Worm (Caenorhabditis elegans) whole organism, L1 larva: ENCODE results near the gene rps-14.

Experiments used
- C04F5.9 ChIP-seq: sonication (generic microtip); optimal IDR thresholded peaks from 2 replicates; lab custom pipeline; 2016; ENCODE audit warnings: missing genetic modification characterization, missing compliant biosample characterization
- C16A3.4 ChIP-seq: fragments of 150-350 bp; optimal IDR thresholded peaks from 2 replicates; lab custom pipeline; 2014; ENCODE audit warnings: missing biosample characterization, missing genetic modification characterization
- C34B4.2 ChIP-seq: sonication (generic microtip); optimal IDR thresholded peaks from 2 replicates; lab custom pipeline; 2017; ENCODE audit warnings: mild to moderate bottlenecking, missing genetic modification characterization, missing compliant biosample characterization
- F16B12.6 ChIP-seq: fragments of 150-350 bp; optimal IDR thresholded peaks from 2 replicates; lab custom pipeline; 2014; ENCODE audit warnings: missing biosample characterization, missing genetic modification characterization
- Y116A8C.19 ChIP-seq: sonication (generic microtip); optimal IDR thresholded peaks from 2 replicates; lab custom pipeline; 2016; ENCODE audit warnings: missing compliant biosample characterization, missing genetic modification characterization, borderline replicate concordance
- alr-1 ChIP-seq: fragments of 200-800 bp; sonication (Bioruptor generic); optimal IDR thresholded peaks from 2 replicates; lab custom pipeline; 2018; ENCODE audit warnings: borderline replicate concordance, mild to moderate bottlenecking, missing genetic modification characterization, missing compliant biosample characterization
- aly-2 ChIP-seq: fragments of 150-350 bp; optimal IDR thresholded peaks from 2 replicates; lab custom pipeline; 2014; ENCODE audit warnings: missing biosample characterization, missing genetic modification characterization
- ama-1 ChIP-seq: fragments of 150-350 bp; optimal IDR thresholded peaks from 2 replicates; lab custom pipeline; 2014
- blmp-1 ChIP-seq: fragments of 150-350 bp; optimal IDR thresholded peaks from 2 replicates; lab custom pipeline; 2014; ENCODE audit warnings: missing biosample characterization, missing genetic modification characterization
- ceh-63 ChIP-seq: fragments of 200-800 bp; sonication (Bioruptor generic); optimal IDR thresholded peaks from 2 replicates; lab custom pipeline; 2018; ENCODE audit warnings: mild to moderate bottlenecking, missing genetic modification characterization, missing compliant biosample characterization
- ceh-88 ChIP-seq: fragments of 200-800 bp; sonication (Bioruptor generic); IDR thresholded peaks from 2 replicates; pipeline ENCODE4 v1.3.6; 2022; ENCODE audit warnings: missing genetic modification characterization, missing compliant biosample characterization
- dpl-1 ChIP-seq, 3 experiments: fragments of 150-350 bp in 2 of 3; sonication (generic microtip) in 1 of 3; optimal IDR thresholded peaks; 2 replicates each; lab custom pipeline; 2014 to 2017; ENCODE audit warnings: missing biosample characterization in 3 of 3, missing genetic modification characterization in 3 of 3, missing genetic modification reagents in 3 of 3
- efl-3 ChIP-seq: fragments of 200-800 bp; sonication (Bioruptor generic); optimal IDR thresholded peaks from 2 replicates; lab custom pipeline; 2018; ENCODE audit warnings: mild to moderate bottlenecking, missing genetic modification characterization, missing compliant biosample characterization
- egl-27 ChIP-seq, 2 experiments: fragments of 150-350 bp in 1 of 2; sonication (generic microtip); optimal IDR thresholded peaks; 3 replicates each; lab custom pipeline; 2017 to 2018; ENCODE audit warnings: missing biosample characterization in 2 of 2, missing genetic modification characterization in 2 of 2, missing genetic modification reagents in 2 of 2
- elt-3 ChIP-seq, 6 experiments: fragments of 150-350 bp in 1 of 6; sonication (generic microtip); optimal IDR thresholded peaks; 2 replicates each; lab custom pipeline; 2017 to 2018; ENCODE audit warnings: missing biosample characterization in 6 of 6, missing genetic modification characterization in 6 of 6, inconsistent platforms in 1 of 6
- ets-5 ChIP-seq: fragments of 200-800 bp; sonication (Bioruptor generic); IDR thresholded peaks from 2 replicates; pipeline ENCODE4 v1.3.6; 2022; ENCODE audit warnings: missing genetic modification characterization, missing compliant biosample characterization
- fkh-10 ChIP-seq: sonication (generic microtip); optimal IDR thresholded peaks from 2 replicates; lab custom pipeline; 2017; ENCODE audit warnings: missing biosample characterization, missing genetic modification reagents, missing genetic modification characterization
- fkh-4 ChIP-seq: sonication (generic microtip); optimal IDR thresholded peaks from 2 replicates; lab custom pipeline; 2016; ENCODE audit warnings: missing compliant biosample characterization, missing genetic modification characterization, borderline replicate concordance
- fos-1 ChIP-seq: fragments of 150-350 bp; optimal IDR thresholded peaks from 2 replicates; lab custom pipeline; 2014; ENCODE audit warnings: missing biosample characterization, missing genetic modification characterization
- grh-1 ChIP-seq: fragments of 200-800 bp; sonication (Bioruptor generic); IDR thresholded peaks from 2 replicates; pipeline ENCODE4 v1.3.6; 2022; ENCODE audit warnings: missing genetic modification reagents, missing genetic modification characterization, missing compliant biosample characterization
- hpl-2 ChIP-seq: fragments of 150-350 bp; optimal IDR thresholded peaks from 2 replicates; lab custom pipeline; 2014; ENCODE audit warnings: missing biosample characterization, missing genetic modification reagents, missing genetic modification characterization
- irx-1 ChIP-seq: sonication (generic microtip); optimal IDR thresholded peaks from 2 replicates; lab custom pipeline; 2016; ENCODE audit warnings: missing genetic modification characterization, missing compliant biosample characterization
- isw-1 ChIP-seq: fragments of 200-800 bp; sonication (Bioruptor generic); IDR thresholded peaks from 2 replicates; pipeline ENCODE4 v1.3.6; 2022; ENCODE audit warnings: missing genetic modification characterization, missing compliant biosample characterization
- jun-1 ChIP-seq: fragments of 150-350 bp; optimal IDR thresholded peaks from 2 replicates; lab custom pipeline; 2014; ENCODE audit warnings: missing biosample characterization, missing genetic modification reagents, missing genetic modification characterization
- lin-13 ChIP-seq: fragments of 150-350 bp; optimal IDR thresholded peaks from 2 replicates; lab custom pipeline; 2014; ENCODE audit warnings: missing biosample characterization, missing genetic modification reagents, missing genetic modification characterization
- lin-14 ChIP-seq: fragments of 200-800 bp; sonication (Bioruptor generic); optimal IDR thresholded peaks from 2 replicates; lab custom pipeline; 2018; ENCODE audit warnings: mild to moderate bottlenecking, missing genetic modification characterization, moderate library complexity, missing compliant biosample characterization
- lin-15B ChIP-seq: fragments of 150-350 bp; sonication (generic microtip); optimal IDR thresholded peaks from 3 replicates; lab custom pipeline; 2014; ENCODE audit warnings: missing biosample characterization, missing genetic modification characterization
- lin-39 ChIP-seq: fragments of 150-350 bp; optimal IDR thresholded peaks from 2 replicates; lab custom pipeline; 2014; ENCODE audit warnings: missing biosample characterization, missing genetic modification reagents, missing genetic modification characterization
- lir-3 ChIP-seq: sonication (generic microtip); optimal IDR thresholded peaks from 2 replicates; lab custom pipeline; 2016; ENCODE audit warnings: mild to moderate bottlenecking, missing genetic modification characterization, moderate library complexity, missing compliant biosample characterization; ENCODE audit not compliant: poor library complexity
- lsy-2 ChIP-seq, 2 experiments: fragments of 150-350 bp; optimal IDR thresholded peaks; 2 replicates each; lab custom pipeline; 2014; ENCODE audit warnings: missing biosample characterization in 2 of 2, missing genetic modification characterization in 2 of 2
- mef-2 ChIP-seq: fragments of 150-350 bp; optimal IDR thresholded peaks from 2 replicates; lab custom pipeline; 2014; ENCODE audit warnings: missing biosample characterization, missing genetic modification characterization
- mep-1 ChIP-seq: fragments of 150-350 bp; optimal IDR thresholded peaks from 2 replicates; lab custom pipeline; 2014; ENCODE audit warnings: missing biosample characterization, missing genetic modification characterization
- nhr-19 ChIP-seq: fragments of 200-800 bp; sonication (Bioruptor generic); conservative IDR thresholded peaks from 2 replicates; pipeline ENCODE4 v1.3.6; 2022; ENCODE audit warnings: missing genetic modification characterization, missing compliant biosample characterization
- nhr-237 ChIP-seq: fragments of 150-350 bp; optimal IDR thresholded peaks from 2 replicates; lab custom pipeline; 2014; ENCODE audit warnings: missing biosample characterization, missing genetic modification characterization
- nhr-47 ChIP-seq: sonication (generic microtip); optimal IDR thresholded peaks from 2 replicates; lab custom pipeline; 2016; ENCODE audit warnings: mild to moderate bottlenecking, missing genetic modification characterization, moderate library complexity, missing compliant biosample characterization
- nhr-77 ChIP-seq: fragments of 150-350 bp; optimal IDR thresholded peaks from 2 replicates; lab custom pipeline; 2014; ENCODE audit warnings: missing biosample characterization, missing genetic modification characterization
- nhr-85 ChIP-seq: sonication (generic microtip); peaks from one replicate; lab custom pipeline; 2016; ENCODE audit warnings: missing genetic modification characterization, inconsistent platforms, missing compliant biosample characterization
- nhr-90 ChIP-seq: sonication (generic microtip); optimal IDR thresholded peaks from 2 replicates; lab custom pipeline; 2016; ENCODE audit warnings: mild to moderate bottlenecking, missing genetic modification characterization, missing compliant biosample characterization; ENCODE audit not compliant: poor library complexity
- pag-3 ChIP-seq: sonication (generic microtip); optimal IDR thresholded peaks from 2 replicates; lab custom pipeline; 2017; ENCODE audit warnings: missing genetic modification characterization, mild to moderate bottlenecking, missing compliant biosample characterization, antibody characterized with exemption, borderline replicate concordance; ENCODE audit not compliant: insufficient read depth
- pqm-1 ChIP-seq: sonication (generic microtip); optimal IDR thresholded peaks from 3 replicates; lab custom pipeline; 2017; ENCODE audit warnings: missing biosample characterization, missing genetic modification characterization
- rnt-1 ChIP-seq: sonication (generic microtip); optimal IDR thresholded peaks from 2 replicates; lab custom pipeline; 2016; ENCODE audit warnings: mild to moderate bottlenecking, missing genetic modification characterization, moderate library complexity, missing compliant biosample characterization
- snpc-4 ChIP-seq: fragments of 150-350 bp; optimal IDR thresholded peaks from 2 replicates; lab custom pipeline; 2014; ENCODE audit warnings: missing biosample characterization, missing genetic modification characterization
- snu-23 ChIP-seq: sonication (generic microtip); optimal IDR thresholded peaks from 2 replicates; lab custom pipeline; 2016; ENCODE audit warnings: missing genetic modification characterization, missing compliant biosample characterization
- sptf-1 ChIP-seq: fragments of 150-350 bp; optimal IDR thresholded peaks from 2 replicates; lab custom pipeline; 2014; ENCODE audit warnings: missing biosample characterization, missing genetic modification characterization
- sup-37 ChIP-seq: fragments of 200-800 bp; sonication (Bioruptor generic); optimal IDR thresholded peaks from 2 replicates; lab custom pipeline; 2018; ENCODE audit warnings: mild to moderate bottlenecking, missing genetic modification characterization, missing compliant biosample characterization
- swsn-7 ChIP-seq: sonication (generic microtip); optimal IDR thresholded peaks from 2 replicates; lab custom pipeline; 2016; ENCODE audit warnings: missing genetic modification characterization, missing compliant biosample characterization
- tlp-1 ChIP-seq: fragments of 150-350 bp; optimal IDR thresholded peaks from 2 replicates; lab custom pipeline; 2014; ENCODE audit warnings: missing biosample characterization, missing genetic modification characterization
- unc-130 ChIP-seq: fragments of 150-350 bp; optimal IDR thresholded peaks from 2 replicates; lab custom pipeline; 2017; ENCODE audit warnings: missing biosample characterization, missing genetic modification characterization, inconsistent platforms
- unc-30 ChIP-seq: sonication (generic microtip); optimal IDR thresholded peaks from 2 replicates; lab custom pipeline; 2017; ENCODE audit warnings: missing biosample characterization, missing genetic modification characterization
- unc-98 ChIP-seq: fragments of 200-800 bp; sonication (Bioruptor generic); IDR thresholded peaks from 2 replicates; pipeline ENCODE4 v1.3.6; 2022; ENCODE audit warnings: missing genetic modification characterization, missing compliant biosample characterization
- vab-15 ChIP-seq: sonication (generic microtip); optimal IDR thresholded peaks from 2 replicates; lab custom pipeline; 2017; ENCODE audit warnings: missing genotype, mild to moderate bottlenecking, missing genetic modification characterization, missing compliant biosample characterization
- zag-1 ChIP-seq: fragments of 150-350 bp; optimal IDR thresholded peaks from 2 replicates; lab custom pipeline; 2014; ENCODE audit warnings: missing biosample characterization, missing genetic modification characterization

Gene rps-14

ce11 chrIII:7184022-7184421 lies 4.6 kb upstream of the rps-14 start, which contains the start of gene yju-2 (continued):
- TF ChIP-seq F16B12.6 (peak; percentile 45), mef-2 (tag; lab: Kevin White, UChicago) (no peak), irx-1 (tag; lab: Kevin White, UChicago) (no peak), isw-1 (GFP tag; lab: Robert Waterston, UW) (peak; percentile 49), C34B4.2 (tag; lab: Kevin White, UChicago) (no peak), nhr-47 (tag; lab: Kevin White, UChicago) (peak; percentile 61), pag-3 (tag; lab: Kevin White, UChicago) (no peak), nhr-237 (peak; percentile 51), lin-15B (tag; lab: Kevin White, UChicago) (peak; percentile 82), hpl-2 (GFP tag; lab: Kevin White, UChicago) (peak; percentile 33), grh-1 (GFP tag; lab: Robert Waterston, UW) (no peak), blmp-1 (tag; lab: Kevin White, UChicago) (peak; percentile 63), lir-3 (tag; lab: Kevin White, UChicago) (peak; percentile 56), dpl-1 (GFP tag; optimal IDR thresholded peaks at IDR 0.05; lab: Kevin White, UChicago) (peak; percentile 51 to 72 (median 70)), nhr-19 (GFP tag; lab: Robert Waterston, UW) (peak; percentile 30), nhr-85 (tag; lab: Kevin White, UChicago) (peak; percentile 67), snu-23 (GFP tag; lab: Kevin White, UChicago) (peak; percentile 72), swsn-7 (tag; lab: Kevin White, UChicago) (peak; percentile 27), lin-13 (GFP tag; lab: Kevin White, UChicago) (peak; percentile 70), ceh-88 (GFP tag; lab: Robert Waterston, UW) (peak; percentile 9; the same call in 1 of the 2 replicates)

- TF ChIP-seq efl-3 (GFP tag; lab: Kevin White, UChicago) (no peak), unc-98 (GFP tag; lab: Robert Waterston, UW) (no peak), lsy-2 (tag; optimal IDR thresholded peaks at IDR 0.05; lab: Kevin White, UChicago) (peak in 1 of 2 experiments; percentile 69), pqm-1 (tag; lab: Kevin White, UChicago) (no peak), elt-3 (tag; optimal IDR thresholded peaks at IDR 0.05; lab: Kevin White, UChicago) (peak in 1 of 6 experiments; percentile 13), sptf-1 (no peak), fkh-4 (tag; lab: Kevin White, UChicago) (no peak), ama-1 (lab: Kevin White, UChicago) (no peak), jun-1 (tag; lab: Kevin White, UChicago) (no peak), sup-37 (GFP tag; lab: Kevin White, UChicago) (no peak), mep-1 (tag; lab: Kevin White, UChicago) (no peak), lin-14 (peak; percentile 70), vab-15 (tag; lab: Kevin White, UChicago) (no peak), alr-1 (tag; lab: Kevin White, UChicago) (no peak), fkh-10 (no peak), rnt-1 (tag; lab: Kevin White, UChicago) (no peak), nhr-90 (no peak), unc-30 (tag; lab: Kevin White, UChicago) (no peak), irx-1 (tag; lab: Kevin White, UChicago) (no peak), egl-27 (tag; optimal IDR thresholded peaks at IDR 0.05; lab: Kevin White, UChicago) (no peak), zag-1 (tag; lab: Kevin White, UChicago) (no peak), aly-2 (tag; lab: Kevin White, UChicago) (no peak), nhr-19 (GFP tag; lab: Robert Waterston, UW) (no peak), unc-130 (tag; lab: Kevin White, UChicago) (peak; percentile 22), Y116A8C.19 (tag; lab: Kevin White, UChicago) (no peak), C04F5.9 (tag; lab: Kevin White, UChicago) (no peak), fos-1 (tag; lab: Kevin White, UChicago) (no peak), lin-15B (tag; lab: Kevin White, UChicago) (no peak), nhr-77 (tag; lab: Kevin White, UChicago) (peak; percentile 3), ets-5 (GFP tag; lab: Robert Waterston, UW) (no peak), ceh-63 (GFP tag; lab: Kevin White, UChicago) (no peak), C16A3.4 (tag; lab: Kevin White, UChicago) (peak; percentile 50), lir-3 (tag; lab: Kevin White, UChicago) (no peak), tlp-1 (no peak), lin-39 (no peak), snpc-4 (tag; lab: Kevin White, UChicago) (no peak)
Observed at ce11 chrIII:7181822-7182221, 2.4 kb upstream of the rps-14 start, which contains the start of gene epg-4. epg-4 (plus strand) TSS chrIII:7182167.
